Fruit fly (Drosophila melanogaster) whole organism, pupa: ENCODE data around the gene ND-ACP.

Source experiments
- CG14655 ChIP-seq: fragments of 200-800 bp; sonication (Bioruptor generic); optimal IDR thresholded peaks from 3 replicates; lab custom pipeline; 2017; ENCODE audit warnings: mild to moderate bottlenecking, missing biosample characterization, missing genetic modification reagents, missing genetic modification characterization
- CG15710 ChIP-seq: fragments of 200-800 bp; sonication (Bioruptor generic); optimal IDR thresholded peaks from 2 replicates; lab custom pipeline; 2018; ENCODE audit warnings: missing biosample characterization, mild to moderate bottlenecking, missing genetic modification characterization, moderate library complexity
- CG17806 ChIP-seq: fragments of 200-800 bp; sonication (Bioruptor generic); optimal IDR thresholded peaks from 2 replicates; lab custom pipeline; 2018; ENCODE audit warnings: missing biosample characterization, mild to moderate bottlenecking, missing genetic modification characterization, moderate library complexity
- CG34367 ChIP-seq: fragments of 200-800 bp; sonication (Bioruptor generic); optimal IDR thresholded peaks from 2 replicates; lab custom pipeline; 2018; ENCODE audit warnings: missing biosample characterization, mild to moderate bottlenecking, missing genetic modification characterization
- CG8159 ChIP-seq: fragments of 200-800 bp; sonication (Bioruptor generic); optimal IDR thresholded peaks from 3 replicates; lab custom pipeline; 2018; ENCODE audit warnings: missing biosample characterization, mild to moderate bottlenecking, missing genetic modification characterization, moderate library complexity
- CG8301 ChIP-seq: fragments of 200-800 bp; sonication (Bioruptor generic); optimal IDR thresholded peaks from 2 replicates; lab custom pipeline; 2018; ENCODE audit warnings: missing biosample characterization, mild to moderate bottlenecking, missing genetic modification characterization
- CG9948 ChIP-seq: fragments of 200-800 bp; sonication (Bioruptor generic); optimal IDR thresholded peaks from 2 replicates; lab custom pipeline; 2018; ENCODE audit warnings: missing biosample characterization, mild to moderate bottlenecking, missing genetic modification characterization, moderate library complexity
- D1 ChIP-seq: fragments of 200-800 bp; sonication (Bioruptor generic); optimal IDR thresholded peaks from 2 replicates; lab custom pipeline; 2018; ENCODE audit warnings: missing biosample characterization, mild to moderate bottlenecking, missing genetic modification characterization, moderate library complexity
- EcR ChIP-seq: fragments of 200-800 bp; sonication (Bioruptor generic); optimal IDR thresholded peaks from 3 replicates; lab custom pipeline; 2019; ENCODE audit warnings: missing biosample characterization, missing genetic modification characterization, mild to moderate bottlenecking, moderate library complexity, missing genetic modification reagents
- Pif1B ChIP-seq: fragments of 200-800 bp; sonication (Bioruptor generic); optimal IDR thresholded peaks from 3 replicates; lab custom pipeline; 2016; ENCODE audit warnings: missing biosample characterization, missing genetic modification characterization
- Snoo ChIP-seq: fragments of 200-800 bp; sonication (Bioruptor generic); optimal IDR thresholded peaks from 3 replicates; lab custom pipeline; 2017; ENCODE audit warnings: missing biosample characterization, mild to moderate bottlenecking, missing genetic modification characterization, inconsistent platforms

dm6 chr3L:1331542-1331941, 1.8 kb downstream of the ND-ACP start, which contains the start of gene msd1:
- TF ChIP-seq Snoo (tag; lab: Kevin White, UChicago): no peak
- no peak for TF ChIP-seq D1
- TF ChIP-seq EcR: no peak
- TF ChIP-seq CG15710 (tag; lab: Kevin White, UChicago): no peak
- TF ChIP-seq CG17806 (tag; lab: Kevin White, UChicago): no peak
- TF ChIP-seq CG9948 (tag; lab: Kevin White, UChicago): no peak
- no peak for TF ChIP-seq Pif1B (GFP tag; lab: Kevin White, UChicago)
- TF ChIP-seq CG34367 (tag; lab: Kevin White, UChicago): no peak
- TF ChIP-seq CG8159 (tag; lab: Kevin White, UChicago): no peak
- TF ChIP-seq CG8301 (tag; lab: Kevin White, UChicago): no peak
- TF ChIP-seq CG14655 (GFP tag; lab: Kevin White, UChicago): no peak
